Fruit fly (Drosophila melanogaster): ENCODE results near the gene Acbp2.

The Acbp2 gene

dm6 chr3L:7115944-7116343 is 15.7 kb upstream of the Acbp2 start:
- no peak for TF ChIP-seq CG17801 (GFP tag; optimal IDR thresholded peaks at IDR 0.05; ENCODE audit: partially characterized antibody)

dm6 chr3L:7122136-7122535 is 9.5 kb upstream of the Acbp2 start:
- TF ChIP-seq CG17801 (GFP tag; optimal IDR thresholded peaks at IDR 0.05; ENCODE audit: partially characterized antibody): no peak

- no peak for TF ChIP-seq CG17801 (GFP tag; optimal IDR thresholded peaks at IDR 0.05; ENCODE audit: partially characterized antibody)
These were observed 6.2 kb upstream of the Acbp2 start, which contains the start of the genes msl-3 and BBS1 for dm6 chr3L:7125289-7125955. msl-3 (minus strand) TSS chr3L:7125533. BBS1 (plus strand) TSS chr3L:7125905.

- no peak for TF ChIP-seq CG17801 (GFP tag; optimal IDR thresholded peaks at IDR 0.05; ENCODE audit: partially characterized antibody)
These were observed 3.3 kb upstream of the Acbp2 start, which contains the start of the genes Acbp4 and Acbp6 for dm6 chr3L:7128214-7129008. Acbp4 (minus strand) TSS chr3L:7128264. Acbp6 (plus strand) TSS chr3L:7128903.

- TF ChIP-seq CG17801 (GFP tag; optimal IDR thresholded peaks at IDR 0.05; ENCODE audit: partially characterized antibody): no peak
These were observed 1.1 kb upstream of the Acbp2 start, which contains the start of gene Acbp3 for dm6 chr3L:7130574-7130973. Acbp3 (plus strand) TSS chr3L:7130874.

- TF ChIP-seq CG17801 (GFP tag; optimal IDR thresholded peaks at IDR 0.05; ENCODE audit: partially characterized antibody): no peak
These were observed 930 bp downstream of the Acbp2 start for dm6 chr3L:7132593-7132992.

dm6 chr3L:7133699-7134655 is 2.3 kb downstream of the Acbp2 start, which contains the start of gene melt:
melt (plus strand) TSS chr3L:7134516.
- TF ChIP-seq CG17801 (GFP tag; optimal IDR thresholded peaks at IDR 0.05; ENCODE audit: partially characterized antibody): peak; percentile 69

dm6 chr3L:7134818-7135217 is 3.2 kb downstream of the Acbp2 start:
- peak; percentile 71 for TF ChIP-seq CG17801 (GFP tag; optimal IDR thresholded peaks at IDR 0.05; ENCODE audit: partially characterized antibody)

dm6 chr3L:7136663-7137062 is 5.0 kb downstream of the Acbp2 start:
- TF ChIP-seq CG17801 (GFP tag; optimal IDR thresholded peaks at IDR 0.05; ENCODE audit: partially characterized antibody): no peak

dm6 chr3L:7137613-7138189 is 6.0 kb downstream of the Acbp2 start:
- TF ChIP-seq CG17801 (GFP tag; optimal IDR thresholded peaks at IDR 0.05; ENCODE audit: partially characterized antibody): no peak

- no peak for TF ChIP-seq CG17801 (GFP tag; optimal IDR thresholded peaks at IDR 0.05; ENCODE audit: partially characterized antibody)
These were observed 11.6 kb downstream of the Acbp2 start for dm6 chr3L:7143283-7143682.

- no peak for TF ChIP-seq CG17801 (GFP tag; optimal IDR thresholded peaks at IDR 0.05; ENCODE audit: partially characterized antibody)
These were observed 16.1 kb downstream of the Acbp2 start for dm6 chr3L:7147796-7148195.

- TF ChIP-seq CG17801 (GFP tag; optimal IDR thresholded peaks at IDR 0.05; ENCODE audit: partially characterized antibody): no peak
These were observed 17.7 kb downstream of the Acbp2 start for dm6 chr3L:7149388-7149787.

dm6 chr3L:7149827-7150226 is 18.2 kb downstream of the Acbp2 start:
- no peak for TF ChIP-seq CG17801 (GFP tag; optimal IDR thresholded peaks at IDR 0.05; ENCODE audit: partially characterized antibody)
